Fruit fly (Drosophila melanogaster): Measurements from ENCODE around the gene eIF3i.

Gene eIF3i

dm6 chr2L:4973731-4974415 lies 6.3 kb upstream of the eIF3i start, which contains the start of gene mRpL28:
Gene mRpL28, plus strand, starts transcription at chr2L:4973976.
- no peak for TF ChIP-seq Pif1B (GFP tag; optimal IDR thresholded peaks at IDR 0.05)
- no peak for TF ChIP-seq Pif1A (GFP tag; optimal IDR thresholded peaks at IDR 0.05)
- no peak for TF ChIP-seq CG10348 (GFP tag; IDR thresholded peaks at IDR 0.05)
- TF ChIP-seq fd96Ca (GFP tag; IDR thresholded peaks at IDR 0.05) = peak; percentile 18; the same call in 1 of the 3 replicates
- TF ChIP-seq gl (tag; optimal IDR thresholded peaks at IDR 0.05) = no peak
- TF ChIP-seq CG14655 (GFP tag; optimal IDR thresholded peaks at IDR 0.05) = no peak
- no peak for TF ChIP-seq D1 (tag; optimal IDR thresholded peaks at IDR 0.05)
- TF ChIP-seq CG4496 (GFP tag; IDR thresholded peaks at IDR 0.05) = 0 out of 3 replicates have a peak, but pooled peaks have one; percentile 24
- no peak for TF ChIP-seq CG15710 (tag; optimal IDR thresholded peaks at IDR 0.05)
- no peak for TF ChIP-seq CG9948 (tag; optimal IDR thresholded peaks at IDR 0.05)
- no peak for TF ChIP-seq rn (GFP tag; IDR thresholded peaks at IDR 0.05)
- no peak for TF ChIP-seq CG34367 (tag; optimal IDR thresholded peaks at IDR 0.05)
- no peak for TF ChIP-seq CG13204 (GFP tag; optimal IDR thresholded peaks at IDR 0.05)
- TF ChIP-seq EcR (GFP tag; optimal IDR thresholded peaks at IDR 0.05) = peak; percentile 70
- TF ChIP-seq CG8159 (tag; optimal IDR thresholded peaks at IDR 0.05) = no peak
- no peak for TF ChIP-seq CG8301 (tag; optimal IDR thresholded peaks at IDR 0.05)
- no peak for TF ChIP-seq Ets98B (GFP tag; IDR thresholded peaks at IDR 0.05)
- no peak for TF ChIP-seq Snoo (tag; optimal IDR thresholded peaks at IDR 0.05)
- no peak for TF ChIP-seq CG32121 (GFP tag; IDR thresholded peaks at IDR 0.05)

- no peak for TF ChIP-seq CG12605 (GFP tag; IDR thresholded peaks at IDR 0.05)
Measured at dm6 chr2L:4971329-4971798, 3.8 kb upstream of the eIF3i start, which contains the start of gene CG14043. Gene CG14043, plus strand, starts transcription at chr2L:4971702.

dm6 chr2L:4968767-4969166 lies 1.2 kb upstream of the eIF3i start, which contains the start of the genes Scox and Polr1C:
Gene Scox, minus strand, starts transcription at chr2L:4968935.
Gene Polr1C, plus strand, starts transcription at chr2L:4969004.
- TF ChIP-seq CG17806 (tag; optimal IDR thresholded peaks at IDR 0.05) = no peak
- no peak for TF ChIP-seq gl (tag; optimal IDR thresholded peaks at IDR 0.05)
- no peak for TF ChIP-seq Pif1B (GFP tag; optimal IDR thresholded peaks at IDR 0.05)
- TF ChIP-seq CG8301 (tag; optimal IDR thresholded peaks at IDR 0.05) = no peak
- TF ChIP-seq CG4496 (GFP tag; IDR thresholded peaks at IDR 0.05) = no peak
- no peak for TF ChIP-seq CG15710 (tag; optimal IDR thresholded peaks at IDR 0.05)
- TF ChIP-seq Pif1A (GFP tag; optimal IDR thresholded peaks at IDR 0.05) = no peak
- TF ChIP-seq fd96Ca (GFP tag; IDR thresholded peaks at IDR 0.05) = no peak
- TF ChIP-seq CG13204 (GFP tag; optimal IDR thresholded peaks at IDR 0.05) = no peak
- no peak for TF ChIP-seq CG32121 (GFP tag; IDR thresholded peaks at IDR 0.05)
- no peak for TF ChIP-seq CG34367 (tag; optimal IDR thresholded peaks at IDR 0.05)
- TF ChIP-seq Ets98B (GFP tag; IDR thresholded peaks at IDR 0.05) = no peak
- TF ChIP-seq D1 (tag; optimal IDR thresholded peaks at IDR 0.05) = no peak
- TF ChIP-seq CG14655 (GFP tag; optimal IDR thresholded peaks at IDR 0.05) = no peak
- TF ChIP-seq Snoo (tag; optimal IDR thresholded peaks at IDR 0.05) = no peak
- TF ChIP-seq rn (GFP tag; IDR thresholded peaks at IDR 0.05) = no peak
- no peak for TF ChIP-seq CG9948 (tag; optimal IDR thresholded peaks at IDR 0.05)
- TF ChIP-seq CG10348 (GFP tag; IDR thresholded peaks at IDR 0.05) = no peak
- TF ChIP-seq CG12605 (GFP tag; IDR thresholded peaks at IDR 0.05) = no peak

- TF ChIP-seq Ets98B (GFP tag; IDR thresholded peaks at IDR 0.05) = no peak
- TF ChIP-seq fd96Ca (GFP tag; IDR thresholded peaks at IDR 0.05) = no peak
- no peak for TF ChIP-seq CG8301 (tag; optimal IDR thresholded peaks at IDR 0.05)
- no peak for TF ChIP-seq CG15710 (tag; optimal IDR thresholded peaks at IDR 0.05)
- no peak for TF ChIP-seq rn (GFP tag; IDR thresholded peaks at IDR 0.05)
- no peak for TF ChIP-seq CG10348 (GFP tag; IDR thresholded peaks at IDR 0.05)
- no peak for TF ChIP-seq CG14655 (GFP tag; optimal IDR thresholded peaks at IDR 0.05)
- no peak for TF ChIP-seq CG17806 (tag; optimal IDR thresholded peaks at IDR 0.05)
- no peak for TF ChIP-seq CG12605 (GFP tag; IDR thresholded peaks at IDR 0.05)
- TF ChIP-seq gl (tag; optimal IDR thresholded peaks at IDR 0.05) = no peak
- TF ChIP-seq CG34367 (tag; optimal IDR thresholded peaks at IDR 0.05) = no peak
- TF ChIP-seq CG8159 (tag; optimal IDR thresholded peaks at IDR 0.05) = no peak
Measured at dm6 chr2L:4965923-4966322, 1.7 kb downstream of the eIF3i start.

dm6 chr2L:4965420-4965819 lies 2.2 kb downstream of the eIF3i start, which contains the start of gene CG34125:
Gene CG34125, plus strand, starts transcription at chr2L:4965673.
- TF ChIP-seq fd96Ca (GFP tag; IDR thresholded peaks at IDR 0.05) = no peak
- TF ChIP-seq CG17806 (tag; optimal IDR thresholded peaks at IDR 0.05) = no peak
- TF ChIP-seq CG14655 (GFP tag; optimal IDR thresholded peaks at IDR 0.05) = no peak
- no peak for TF ChIP-seq CG8159 (tag; optimal IDR thresholded peaks at IDR 0.05)
- TF ChIP-seq CG15710 (tag; optimal IDR thresholded peaks at IDR 0.05) = no peak
- TF ChIP-seq CG12605 (GFP tag; IDR thresholded peaks at IDR 0.05) = no peak
- no peak for TF ChIP-seq CG8301 (tag; optimal IDR thresholded peaks at IDR 0.05)
- no peak for TF ChIP-seq gl (tag; optimal IDR thresholded peaks at IDR 0.05)
- no peak for TF ChIP-seq CG9948 (tag; optimal IDR thresholded peaks at IDR 0.05)

dm6 chr2L:4958111-4958510 lies 9.5 kb downstream of the eIF3i start, which contains the start of gene CG34124:
Gene CG34124, plus strand, starts transcription at chr2L:4958411.
- no peak for TF ChIP-seq CG8159 (tag; optimal IDR thresholded peaks at IDR 0.05)
